Worm (Caenorhabditis elegans) whole organism, midembryonic: ENCODE measurements around the gene K08H2.10.

Source experiments
- ref-1 ChIP-seq: fragments of 200-800 bp; sonication (Bioruptor generic); conservative IDR thresholded peaks from 2 replicates; pipeline ENCODE4 v1.3.6; 2022; ENCODE audit warnings: missing genetic modification reagents, missing genetic modification characterization, missing compliant biosample characterization
- ztf-23 ChIP-seq: fragments of 200-800 bp; sonication (Bioruptor generic); IDR thresholded peaks from 2 replicates; pipeline ENCODE4 v1.3.6; 2022; ENCODE audit warnings: missing genetic modification reagents, missing genetic modification characterization, missing compliant biosample characterization
- ztf-29 ChIP-seq: fragments of 200-800 bp; sonication (Bioruptor generic); IDR thresholded peaks from 2 replicates; pipeline ENCODE4 v1.3.6; 2022; ENCODE audit warnings: missing genetic modification reagents, missing genetic modification characterization, missing compliant biosample characterization

DNA sequence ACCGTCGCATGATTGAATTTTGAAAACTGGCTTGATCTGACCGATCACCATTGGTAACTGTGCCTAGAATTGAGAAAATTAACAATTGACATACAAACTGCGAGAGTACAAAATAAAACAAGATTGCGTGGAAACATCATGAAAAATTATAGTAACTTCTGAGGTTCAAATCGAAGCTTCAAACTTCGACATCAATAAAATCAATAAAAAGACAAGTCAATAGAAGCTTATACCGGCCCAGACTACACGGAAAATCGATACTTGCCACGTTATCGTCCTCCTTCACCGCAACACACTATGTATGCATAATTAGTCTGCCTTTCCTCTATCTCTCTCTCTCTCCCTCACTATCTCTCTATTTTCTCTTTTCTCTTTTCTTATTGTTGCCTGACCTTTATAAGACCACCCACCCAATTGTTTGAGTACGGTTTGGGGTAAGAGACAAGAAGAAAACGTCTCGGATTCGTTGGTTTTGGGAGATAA is 31.0 kb upstream of the K08H2.10 start, which contains the start of gene skr-21:
- TF ChIP-seq ztf-23 (GFP tag; lab: Robert Waterston, UW) (no peak), ref-1 (GFP tag; lab: Robert Waterston, UW) (no peak), ztf-29 (GFP tag; lab: Robert Waterston, UW) (no peak)
